Worm (Caenorhabditis elegans) whole organism, L3 larva: ENCODE results near the gene sra-10.

ENCODE experiments used
- R02D3.7 ChIP-seq: fragments of 150-350 bp; optimal IDR thresholded peaks from 2 replicates; lab custom pipeline; 2014; ENCODE audit warnings: missing biosample characterization, missing genetic modification characterization
- ceh-28 ChIP-seq: fragments of 150-350 bp; optimal IDR thresholded peaks from 2 replicates; lab custom pipeline; 2014; ENCODE audit warnings: missing biosample characterization, missing genetic modification reagents, missing genetic modification characterization
- ceh-9 ChIP-seq: sonication (generic microtip); optimal IDR thresholded peaks from 2 replicates; lab custom pipeline; 2018; ENCODE audit warnings: missing biosample characterization, missing genetic modification characterization
- egl-27 ChIP-seq: sonication (generic microtip); optimal IDR thresholded peaks from 4 replicates; lab custom pipeline; 2017; ENCODE audit warnings: missing biosample characterization, missing genetic modification reagents, missing genetic modification characterization
- elt-1 ChIP-seq: fragments of 150-350 bp; optimal IDR thresholded peaks from 2 replicates; lab custom pipeline; 2014; ENCODE audit warnings: missing biosample characterization, missing genetic modification characterization
- elt-3 ChIP-seq, 3 experiments: fragments of 150-350 bp in 1 of 3; sonication (generic microtip) in 2 of 3; optimal IDR thresholded peaks; 2 replicates in 2 of 3; 4 replicates in 1 of 3; lab custom pipeline; 2014 to 2017; ENCODE audit warnings: missing biosample characterization in 3 of 3, missing genetic modification characterization in 3 of 3
- nhr-11 ChIP-seq: fragments of 150-350 bp; optimal IDR thresholded peaks from 2 replicates; lab custom pipeline; 2014; ENCODE audit warnings: missing biosample characterization, missing genetic modification characterization
- nhr-28 ChIP-seq: fragments of 150-350 bp; optimal IDR thresholded peaks from 2 replicates; lab custom pipeline; 2014; ENCODE audit warnings: missing biosample characterization, missing genetic modification characterization
- nhr-43 ChIP-seq: sonication (generic microtip); optimal IDR thresholded peaks from 2 replicates; lab custom pipeline; 2016; ENCODE audit warnings: mild to moderate bottlenecking, missing genetic modification characterization, missing compliant biosample characterization; ENCODE audit not compliant: poor library complexity, severe bottlenecking
- nhr-77 ChIP-seq: fragments of 150-350 bp; optimal IDR thresholded peaks from 2 replicates; lab custom pipeline; 2014; ENCODE audit warnings: missing biosample characterization, missing genetic modification characterization
- sea-2 ChIP-seq: fragments of 150-350 bp; sonication (generic microtip); optimal IDR thresholded peaks from 4 replicates; lab custom pipeline; 2014; ENCODE audit warnings: missing biosample characterization, missing genetic modification reagents, missing genetic modification characterization
- skn-1 ChIP-seq: fragments of 150-350 bp; optimal IDR thresholded peaks from 2 replicates; lab custom pipeline; 2014; ENCODE audit warnings: missing biosample characterization, missing genetic modification characterization
- tbx-2 ChIP-seq: sonication (generic microtip); optimal IDR thresholded peaks from 2 replicates; lab custom pipeline; 2016; ENCODE audit warnings: mild to moderate bottlenecking, missing genetic modification characterization, missing compliant biosample characterization
- unc-62 ChIP-seq: fragments of 150-350 bp; sonication (generic microtip); optimal IDR thresholded peaks from 4 replicates; lab custom pipeline; 2014; ENCODE audit warnings: missing biosample characterization, missing genetic modification reagents, missing genetic modification characterization

- TF ChIP-seq elt-3 (tag; optimal IDR thresholded peaks at IDR 0.05; lab: Kevin White, UChicago) (peak in 1 of 3 experiments; percentile 35), R02D3.7 (tag; lab: Kevin White, UChicago) (peak; percentile 98), nhr-11 (tag; lab: Kevin White, UChicago) (peak; percentile 74), nhr-77 (tag; lab: Kevin White, UChicago) (peak; percentile 91), nhr-43 (peak; percentile 96), sea-2 (GFP tag; lab: Kevin White, UChicago) (no peak), elt-1 (tag; lab: Kevin White, UChicago) (peak; percentile 84), tbx-2 (tag; lab: Kevin White, UChicago) (peak; percentile 94), egl-27 (tag; lab: Kevin White, UChicago) (peak; percentile 80), ceh-9 (no peak), nhr-28 (tag; lab: Kevin White, UChicago) (peak; percentile 68), skn-1 (tag; lab: Kevin White, UChicago) (peak; percentile 90), unc-62 (GFP tag; lab: Kevin White, UChicago) (peak; percentile 73), ceh-28 (peak; percentile 98)
These were observed 26.1 kb downstream of the sra-10 start, which contains the start of the genes gmps-1 and cap-2 for ce11 chrII:10868670-10869246.
